Fruit fly (Drosophila melanogaster): Measurements from ENCODE around the gene Anp.
A peak's percentile ranks its signal among the peaks of the same experiment; 100 is the strongest.

Anp gene

DNA sequence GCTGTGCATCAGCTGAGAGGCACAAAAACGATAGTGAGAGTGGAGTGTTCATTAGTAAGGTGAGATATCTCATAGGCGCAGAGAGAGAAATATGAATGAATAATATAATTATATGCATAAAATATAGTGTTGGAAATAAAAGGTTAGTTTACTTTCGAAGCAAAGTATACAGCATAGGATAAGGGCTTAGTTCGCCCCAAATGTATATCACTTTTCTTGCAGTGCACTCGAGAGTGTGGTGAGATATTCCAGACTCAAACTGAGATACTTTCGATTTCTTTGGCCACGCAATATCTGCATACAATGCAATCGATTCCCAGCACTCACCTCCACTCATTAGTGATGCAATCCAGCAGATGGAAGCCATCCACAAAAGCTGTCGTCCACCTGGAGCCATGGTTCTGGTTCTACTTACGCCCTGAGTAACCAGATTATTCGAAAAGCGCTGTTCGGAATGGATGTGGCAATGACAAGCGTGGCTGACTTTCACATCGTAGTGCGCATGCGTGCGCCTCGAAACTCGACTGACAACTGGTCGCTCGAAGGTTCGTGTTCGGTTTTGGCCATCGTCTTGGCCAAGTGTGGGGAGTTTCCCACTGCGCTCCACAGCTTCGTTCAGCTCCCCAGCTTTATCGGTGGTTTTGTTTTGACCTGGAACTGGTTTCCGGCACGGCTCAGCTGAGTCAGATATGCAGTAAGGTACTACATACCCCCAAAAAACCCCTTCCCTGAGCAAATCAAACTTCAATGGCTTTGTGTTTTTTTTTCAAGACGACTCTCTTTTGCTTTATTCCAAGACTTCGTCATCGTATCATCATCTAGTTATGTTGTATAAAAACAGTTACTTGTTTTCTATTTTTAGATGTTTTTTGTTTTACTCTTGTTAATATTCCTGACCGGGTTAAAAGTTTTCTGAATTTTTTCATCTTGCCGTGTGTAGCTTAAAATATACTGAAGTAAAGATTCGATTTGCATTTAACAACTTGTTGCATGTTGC lies 38.8 kb upstream of the Anp start, which contains the start of gene Rsod (continued):
- TF ChIP-seq nau (GFP tag; optimal IDR thresholded peaks at IDR 0.05) = no peak
- no peak for TF ChIP-seq emc (GFP tag; optimal IDR thresholded peaks at IDR 0.05)
- TF ChIP-seq hb (GFP tag; IDR thresholded peaks at IDR 0.05; ENCODE audit: partially characterized antibody) = no peak
- no peak for TF ChIP-seq Kr (GFP tag; optimal IDR thresholded peaks at IDR 0.05)
- peak; percentile 65 for TF ChIP-seq oc (tag; optimal IDR thresholded peaks at IDR 0.05)
- no peak for TF ChIP-seq CG11398 (GFP tag; optimal IDR thresholded peaks at IDR 0.05)
- peak; percentile 41 for TF ChIP-seq Max (GFP tag; optimal IDR thresholded peaks at IDR 0.05)
- TF ChIP-seq CG9437 (GFP tag; optimal IDR thresholded peaks at IDR 0.05) = peak; percentile 15
- peak; percentile 68 for TF ChIP-seq Med (GFP tag)
- TF ChIP-seq ci (GFP tag; IDR thresholded peaks at IDR 0.05) = peak; percentile 92
- peak; percentile 10 for TF ChIP-seq CG2202 (tag; optimal IDR thresholded peaks at IDR 0.05)
- peak; percentile 42 for TF ChIP-seq psq (GFP tag; optimal IDR thresholded peaks at IDR 0.05)
- TF ChIP-seq bsh (GFP tag; optimal IDR thresholded peaks at IDR 0.05) = peak; percentile 53 to 79
- peak; percentile 55 for TF ChIP-seq Jarid2 (GFP tag; optimal IDR thresholded peaks at IDR 0.05)
- TF ChIP-seq CG10959 (GFP tag; IDR thresholded peaks at IDR 0.05) = peak; percentile 50; the same call in 1 of the 2 replicates
- TF ChIP-seq gsb-n (tag; optimal IDR thresholded peaks at IDR 0.05) = peak; percentile 57
- peak; percentile 79 for TF ChIP-seq CG17359 (tag; optimal IDR thresholded peaks at IDR 0.05)
- TF ChIP-seq org-1 (GFP tag; optimal IDR thresholded peaks at IDR 0.05) = peak; percentile 13
- TF ChIP-seq Aef1 (GFP tag; IDR thresholded peaks at IDR 0.05) = peak; percentile 48; the same call in 2 of the 3 replicates
- peak; percentile 29; the same call in 1 of the 2 replicates for TF ChIP-seq sob (GFP tag; IDR thresholded peaks at IDR 0.05)
- peak; percentile 68 for TF ChIP-seq CG18262 (tag; optimal IDR thresholded peaks at IDR 0.05)
- TF ChIP-seq ewg (GFP tag; optimal IDR thresholded peaks at IDR 0.05) = peak; percentile 40
- no peak for TF ChIP-seq Dp (GFP tag; optimal IDR thresholded peaks at IDR 0.05)
- peak; percentile 79 for TF ChIP-seq H15 (GFP tag; IDR thresholded peaks at IDR 0.05)
- no peak for TF ChIP-seq CG10274 (GFP tag; optimal IDR thresholded peaks at IDR 0.05)
- no peak for TF ChIP-seq Hmx (GFP tag; optimal IDR thresholded peaks at IDR 0.05)
- peak; percentile 61 for TF ChIP-seq unpg (GFP tag; optimal IDR thresholded peaks at IDR 0.05)
- TF ChIP-seq Pdp1 (GFP tag; optimal IDR thresholded peaks at IDR 0.05) = peak in 1 of 2 experiments; percentile 32
- TF ChIP-seq Ets65A (GFP tag) = no peak
- TF ChIP-seq corto (GFP tag; optimal IDR thresholded peaks at IDR 0.05) = peak; percentile 59
- peak; percentile 15 for TF ChIP-seq tio (GFP tag; optimal IDR thresholded peaks at IDR 0.05)
- TF ChIP-seq CG1233 (GFP tag; optimal IDR thresholded peaks at IDR 0.05) = peak; percentile 21
- no peak for TF ChIP-seq crol (GFP tag; IDR thresholded peaks at IDR 0.05)
- peak; percentile 52 for TF ChIP-seq CG31441 (GFP tag; IDR thresholded peaks at IDR 0.05)
- peak; percentile 99 for TF ChIP-seq Blimp-1 (GFP tag; optimal IDR thresholded peaks at IDR 0.05)
- TF ChIP-seq nerfin-1 (tag; optimal IDR thresholded peaks at IDR 0.05) = peak; percentile 9
- TF ChIP-seq CG43689 (GFP tag; IDR thresholded peaks at IDR 0.05) = 0 out of 2 replicates have a peak, but pooled peaks have one; percentile 42
- TF ChIP-seq CG12659 (GFP tag; optimal IDR thresholded peaks at IDR 0.05) = peak; percentile 39
- TF ChIP-seq ro (GFP tag; IDR thresholded peaks at IDR 0.05) = peak; percentile 42; the same call in 1 of the 2 replicates
- TF ChIP-seq slbo (GFP tag; IDR thresholded peaks at IDR 0.05) = peak; percentile 48; the same call in 1 of the 2 replicates
- no peak for TF ChIP-seq fd3F (GFP tag; optimal IDR thresholded peaks at IDR 0.05)
- no peak for TF ChIP-seq nom (GFP tag; optimal IDR thresholded peaks at IDR 0.05)
- peak; percentile 52 for TF ChIP-seq CG12219 (GFP tag; optimal IDR thresholded peaks at IDR 0.05)
- peak; percentile 26 for TF ChIP-seq CG13775 (GFP tag; optimal IDR thresholded peaks at IDR 0.05)
- TF ChIP-seq CG1529 (GFP tag; optimal IDR thresholded peaks at IDR 0.05) = peak; percentile 67
- TF ChIP-seq CG12942 (GFP tag; optimal IDR thresholded peaks at IDR 0.05) = no peak
- peak; percentile 56 for TF ChIP-seq Optix (GFP tag; IDR thresholded peaks at IDR 0.05)
